Worm (Caenorhabditis elegans): ENCODE data around the gene Y37D8A.4.

DNA sequence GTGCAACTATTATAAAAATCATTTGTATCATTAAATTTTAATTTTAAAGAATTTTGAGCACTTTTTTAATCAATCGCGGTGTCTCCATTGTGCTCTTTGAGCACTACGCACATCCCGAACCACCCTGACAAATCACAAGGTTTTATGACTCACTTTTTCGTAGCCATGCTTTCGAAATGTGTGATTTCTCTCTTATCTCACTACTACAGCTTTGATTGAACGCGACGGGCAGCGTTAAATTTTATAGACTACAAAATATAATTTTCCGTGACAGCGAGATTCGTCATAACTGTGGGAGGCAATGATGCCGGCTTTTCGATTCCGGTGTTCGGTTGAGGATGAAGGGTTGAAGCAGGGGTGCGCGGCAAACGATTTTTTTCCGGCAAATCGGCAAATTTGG is 10.9 kb upstream of the Y37D8A.4 start:
- no peak for TF ChIP-seq egl-27 (tag; optimal IDR thresholded peaks at IDR 0.05)
- no peak for TF ChIP-seq skn-1 (tag; optimal IDR thresholded peaks at IDR 0.05)
- peak; percentile 37 for TF ChIP-seq pqm-1 (tag; optimal IDR thresholded peaks at IDR 0.05)
- TF ChIP-seq ceh-28 (tag; optimal IDR thresholded peaks at IDR 0.05): no peak
- TF ChIP-seq ama-1 (optimal IDR thresholded peaks at IDR 0.05): no peak
- TF ChIP-seq lin-39 (tag; optimal IDR thresholded peaks at IDR 0.05): no peak
- no peak for TF ChIP-seq ztf-4 (tag; optimal IDR thresholded peaks at IDR 0.05)
- no peak for TF ChIP-seq unc-39 (tag; optimal IDR thresholded peaks at IDR 0.05)
- TF ChIP-seq daf-12 (tag; optimal IDR thresholded peaks at IDR 0.05): no peak
- TF ChIP-seq mdl-1 (tag; optimal IDR thresholded peaks at IDR 0.05): no peak
- TF ChIP-seq unc-62 (GFP tag; optimal IDR thresholded peaks at IDR 0.05): no peak
- no peak for TF ChIP-seq sea-2 (GFP tag; optimal IDR thresholded peaks at IDR 0.05)
- TF ChIP-seq fos-1 (tag; optimal IDR thresholded peaks at IDR 0.05): no peak
- no peak for TF ChIP-seq snpc-4 (tag; optimal IDR thresholded peaks at IDR 0.05)

Measured in whole organism, L3 larva.